Worm (Caenorhabditis elegans): ENCODE measurements around the gene F10D7.10.
A peak's percentile ranks its signal among the peaks of the same experiment; 100 is the strongest.

Gene F10D7.10

ce11 chrX:17329075-17329474 is 50.5 kb downstream of the F10D7.10 start:
- TF ChIP-seq dmd-4 (tag; optimal IDR thresholded peaks at IDR 0.05) (no peak), mab-5 (tag; optimal IDR thresholded peaks at IDR 0.05) (no peak), peb-1 (tag; optimal IDR thresholded peaks at IDR 0.05) (no peak), crh-2 (tag; optimal IDR thresholded peaks at IDR 0.05) (no peak), fos-1 (tag; optimal IDR thresholded peaks at IDR 0.05) (peak; percentile 82)
